Fruit fly (Drosophila melanogaster): Measurements from ENCODE around the gene CG6834.

CG6834 gene

DNA sequence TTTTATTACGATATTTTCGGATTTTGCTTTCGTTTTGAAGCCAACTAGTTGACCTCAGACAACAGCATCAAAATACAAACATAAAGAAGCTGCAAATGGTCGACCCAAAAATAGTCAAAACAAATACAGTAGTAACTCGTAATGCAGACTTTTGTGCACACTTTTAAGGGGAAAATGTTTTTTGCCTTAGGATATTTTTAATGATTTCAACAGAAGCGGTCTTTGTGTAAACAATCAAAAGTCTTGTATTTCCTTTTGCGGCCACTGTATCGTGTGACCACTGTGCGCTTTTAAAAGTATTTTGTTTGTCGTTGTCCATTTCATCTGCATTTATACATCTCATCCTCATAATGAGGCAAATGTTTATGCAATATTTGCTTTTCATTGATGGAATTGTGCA, 38.5 kb downstream of the CG6834 start (continued):
- TF ChIP-seq croc (GFP tag; conservative IDR thresholded peaks at IDR 0.05): peak; percentile 82
- TF ChIP-seq Adf1 (GFP tag; IDR thresholded peaks at IDR 0.05): peak; percentile 66; the same call in 1 of the 2 replicates
- peak; percentile 95 for TF ChIP-seq Camta (GFP tag; optimal IDR thresholded peaks at IDR 0.05)
- peak; percentile 98 for TF ChIP-seq Antp (GFP tag; optimal IDR thresholded peaks at IDR 0.05)
- TF ChIP-seq CG31224 (GFP tag; IDR thresholded peaks at IDR 0.05): peak; percentile 93
- peak; percentile 94 for TF ChIP-seq CG12219 (GFP tag; optimal IDR thresholded peaks at IDR 0.05)
- peak; percentile 96 for TF ChIP-seq ken (GFP tag; IDR thresholded peaks at IDR 0.05)
- TF ChIP-seq ewg (GFP tag; optimal IDR thresholded peaks at IDR 0.05): peak; percentile 83
- peak; percentile 97 for TF ChIP-seq CG34422 (GFP tag; IDR thresholded peaks at IDR 0.05)
- TF ChIP-seq pnt (GFP tag; optimal IDR thresholded peaks at IDR 0.05): peak; percentile 96
- peak; percentile 91 for TF ChIP-seq HmgD (GFP tag; optimal IDR thresholded peaks at IDR 0.05)
- no peak for TF ChIP-seq cad (GFP tag; optimal IDR thresholded peaks at IDR 0.05)
- peak; percentile 85 for TF ChIP-seq CG10274 (GFP tag; optimal IDR thresholded peaks at IDR 0.05)
- TF ChIP-seq CG7839 (tag; optimal IDR thresholded peaks at IDR 0.05): peak; percentile 97
- TF ChIP-seq pros (GFP tag; optimal IDR thresholded peaks at IDR 0.05): no peak
- TF ChIP-seq Bteb2 (GFP tag; optimal IDR thresholded peaks at IDR 0.05): peak; percentile 96
- peak; percentile 73 for TF ChIP-seq gt (GFP tag; IDR thresholded peaks at IDR 0.05)
- peak; percentile 97 for TF ChIP-seq HLH54F (GFP tag; optimal IDR thresholded peaks at IDR 0.05)
- no peak for TF ChIP-seq pan (optimal IDR thresholded peaks at IDR 0.05)
- TF ChIP-seq pan (GFP tag; optimal IDR thresholded peaks at IDR 0.05 in 1 of 2, IDR thresholded peaks at IDR 0.05 in 1 of 2): peak in 1 of 2 experiments; percentile 99
- peak; percentile 99 for TF ChIP-seq CG14014 (GFP tag; IDR thresholded peaks at IDR 0.05)
- peak; percentile 97 for TF ChIP-seq zfh1 (GFP tag; IDR thresholded peaks at IDR 0.05)
- peak; percentile 84 for TF ChIP-seq sima (GFP tag; optimal IDR thresholded peaks at IDR 0.05)
- no peak for TF ChIP-seq usp (GFP tag; optimal IDR thresholded peaks at IDR 0.05)
- peak; percentile 8 for TF ChIP-seq TFAM (GFP tag; optimal IDR thresholded peaks at IDR 0.05)
- TF ChIP-seq CG12071 (GFP tag; optimal IDR thresholded peaks at IDR 0.05): peak; percentile 97
- peak; percentile 92 for TF ChIP-seq onecut (GFP tag; IDR thresholded peaks at IDR 0.05)
- peak; percentile 89 for TF ChIP-seq sim (GFP tag; IDR thresholded peaks at IDR 0.05)
- TF ChIP-seq h (optimal IDR thresholded peaks at IDR 0.05): no peak
- TF ChIP-seq gce (GFP tag; IDR thresholded peaks at IDR 0.05): peak; percentile 91; the same call in 2 of the 3 replicates
- TF ChIP-seq maf-S (GFP tag; optimal IDR thresholded peaks at IDR 0.05): peak; percentile 97
- TF ChIP-seq CG17802 (tag; optimal IDR thresholded peaks at IDR 0.05): peak; percentile 67
- TF ChIP-seq bsh (GFP tag; optimal IDR thresholded peaks at IDR 0.05): peak in 1 of 2 experiments; percentile 87
- TF ChIP-seq HLHmδ (GFP tag; optimal IDR thresholded peaks at IDR 0.05): no peak
- TF ChIP-seq CG11398 (GFP tag; optimal IDR thresholded peaks at IDR 0.05): peak; percentile 95
- TF ChIP-seq CG12236 (GFP tag; optimal IDR thresholded peaks at IDR 0.05): peak; percentile 88
- TF ChIP-seq so (GFP tag; IDR thresholded peaks at IDR 0.05): peak; percentile 97
- no peak for TF ChIP-seq CG13287 (GFP tag; IDR thresholded peaks at IDR 0.05; ENCODE audit: partially characterized antibody)
- peak; percentile 53; the same call in 1 of the 3 replicates for TF ChIP-seq z (GFP tag; IDR thresholded peaks at IDR 0.05)
- peak; percentile 97 for TF ChIP-seq chn (GFP tag; optimal IDR thresholded peaks at IDR 0.05)
- peak; percentile 96 for TF ChIP-seq CG12155 (GFP tag; optimal IDR thresholded peaks at IDR 0.05)
- TF ChIP-seq CG8281 (tag; optimal IDR thresholded peaks at IDR 0.05): peak; percentile 81
- TF ChIP-seq sc (optimal IDR thresholded peaks at IDR 0.05): no peak
- TF ChIP-seq sc (GFP tag; optimal IDR thresholded peaks at IDR 0.05): peak; percentile 66
- peak; percentile 74 for TF ChIP-seq kah (GFP tag; optimal IDR thresholded peaks at IDR 0.05)
- peak; percentile 97 for TF ChIP-seq Sox102F (GFP tag; optimal IDR thresholded peaks at IDR 0.05)
- peak; percentile 95 for TF ChIP-seq CG9876 (GFP tag; optimal IDR thresholded peaks at IDR 0.05)
- peak; percentile 82 for TF ChIP-seq twi (tag; optimal IDR thresholded peaks at IDR 0.05)
- peak; percentile 98 for TF ChIP-seq Gug (GFP tag; IDR thresholded peaks at IDR 0.05)
- TF ChIP-seq CG12942 (GFP tag; optimal IDR thresholded peaks at IDR 0.05): peak; percentile 95
- TF ChIP-seq CG6854 (GFP tag; optimal IDR thresholded peaks at IDR 0.05): peak; percentile 89
- peak; percentile 80 for TF ChIP-seq CG3995 (GFP tag; optimal IDR thresholded peaks at IDR 0.05)
- TF ChIP-seq gem (tag; optimal IDR thresholded peaks at IDR 0.05): peak; percentile 96
